Worm (Caenorhabditis elegans): ENCODE results near the gene ZC443.1.

- no peak for TF ChIP-seq xbp-1 (tag; optimal IDR thresholded peaks at IDR 0.05)
- TF ChIP-seq snpc-4 (tag; optimal IDR thresholded peaks at IDR 0.05): no peak
- TF ChIP-seq ceh-63 (GFP tag; optimal IDR thresholded peaks at IDR 0.05): no peak
- no peak for TF ChIP-seq sox-4 (tag; optimal IDR thresholded peaks at IDR 0.05)
- TF ChIP-seq aly-2 (tag; optimal IDR thresholded peaks at IDR 0.05): no peak
- TF ChIP-seq fkh-8 (tag; optimal IDR thresholded peaks at IDR 0.05): no peak
Measured at ce11 chrV:12849736-12850135, 39.9 kb upstream of the ZC443.1 start, which contains the start of gene C44H9.5.
